Fruit fly (Drosophila melanogaster) whole organism, embryonic: Measurements from ENCODE around the gene CG5068.
A peak's percentile ranks its signal among the peaks of the same experiment; 100 is the strongest.

ENCODE experiments used
- Ada2b ChIP-seq: fragments of 200-800 bp; sonication (Bioruptor generic); IDR thresholded peaks from 2 replicates; pipeline ENCODE4 v1.3.6; 2022; ENCODE audit warnings: missing biosample characterization, missing genetic modification characterization
- BEAF-32 ChIP-seq: fragments of 200-800 bp; sonication (Bioruptor generic); optimal IDR thresholded peaks from 3 replicates; lab custom pipeline; 2017; ENCODE audit warnings: missing biosample characterization, missing genetic modification characterization, mild to moderate bottlenecking, moderate library complexity, missing genetic modification reagents
- BtbVII ChIP-seq: fragments of 200-800 bp; sonication (Bioruptor generic); optimal IDR thresholded peaks from 3 replicates; lab custom pipeline; 2017; ENCODE audit warnings: missing biosample characterization, mild to moderate bottlenecking, missing genetic modification characterization
- CG13287 ChIP-seq: fragments of 200-800 bp; sonication (Bioruptor generic); IDR thresholded peaks from 2 replicates; pipeline ENCODE4 v1.3.6; 2022; ENCODE audit warnings: missing biosample characterization, missing genetic modification characterization; ENCODE audit not compliant: partially characterized antibody
- CG14860 ChIP-seq: fragments of 200-800 bp; sonication (Bioruptor generic); IDR thresholded peaks from 3 replicates; pipeline ENCODE4 v1.3.6; 2022; ENCODE audit warnings: missing biosample characterization, missing genetic modification characterization; ENCODE audit not compliant: partially characterized antibody
- CG16779 ChIP-seq: fragments of 200-800 bp; sonication (Bioruptor generic); IDR thresholded peaks from 2 replicates; pipeline ENCODE4 v1.3.6; 2022; ENCODE audit warnings: missing biosample characterization, missing genetic modification characterization
- CG16813 ChIP-seq: fragments of 200-800 bp; sonication (Bioruptor generic); IDR thresholded peaks from 3 replicates; pipeline ENCODE4 v1.3.6; 2022; ENCODE audit warnings: missing biosample characterization, missing genetic modification characterization; ENCODE audit not compliant: partially characterized antibody
- CG17385 ChIP-seq: fragments of 200-800 bp; sonication (Bioruptor generic); optimal IDR thresholded peaks from 3 replicates; lab custom pipeline; 2018; ENCODE audit warnings: missing biosample characterization, mild to moderate bottlenecking, missing genetic modification characterization
- CG18476 ChIP-seq: fragments of 200-800 bp; sonication (Bioruptor generic); optimal IDR thresholded peaks from 2 replicates; lab custom pipeline; 2016; ENCODE audit warnings: missing biosample characterization, mild to moderate bottlenecking, missing genetic modification characterization
- CG18764 ChIP-seq: fragments of 200-800 bp; sonication (Bioruptor generic); optimal IDR thresholded peaks from 3 replicates; lab custom pipeline; 2016; ENCODE audit warnings: missing biosample characterization, missing genetic modification characterization
- CG2116 ChIP-seq: fragments of 200-800 bp; sonication (Bioruptor generic); optimal IDR thresholded peaks from 3 replicates; lab custom pipeline; 2018; ENCODE audit warnings: missing biosample characterization, mild to moderate bottlenecking, missing genetic modification characterization
- CG4617 ChIP-seq: fragments of 200-800 bp; sonication (Bioruptor generic); optimal IDR thresholded peaks from 3 replicates; lab custom pipeline; 2016; ENCODE audit warnings: missing biosample characterization, missing genetic modification characterization, borderline replicate concordance
- D19A ChIP-seq: fragments of 200-800 bp; optimal IDR thresholded peaks from 3 replicates; lab custom pipeline; 2019; ENCODE audit warnings: missing biosample characterization, mild to moderate bottlenecking, missing genetic modification characterization, moderate library complexity
- Dek ChIP-seq: fragments of 200-800 bp; sonication (Bioruptor generic); optimal IDR thresholded peaks from 3 replicates; lab custom pipeline; 2019; ENCODE audit warnings: missing biosample characterization, mild to moderate bottlenecking, missing genetic modification characterization, moderate library complexity
- Dll ChIP-seq: fragments of 200-800 bp; sonication (Bioruptor generic); IDR thresholded peaks from 4 replicates; pipeline ENCODE4 v1.3.6; 2022; ENCODE audit warnings: missing biosample characterization, missing genetic modification characterization; ENCODE audit not compliant: partially characterized antibody
- Ets65A ChIP-seq: fragments of 200-800 bp; sonication (Bioruptor generic); peaks from one replicate; lab custom pipeline; 2016; ENCODE audit warnings: missing biosample characterization, missing genetic modification characterization
- Kr ChIP-seq: fragments of 200-800 bp; sonication (Bioruptor generic); optimal IDR thresholded peaks from 2 replicates; lab custom pipeline; 2017; ENCODE audit warnings: missing biosample characterization, mild to moderate bottlenecking, missing genetic modification characterization
- Med ChIP-seq: fragments of 200-800 bp; sonication (Bioruptor generic); peaks from one replicate; lab custom pipeline; 2016; ENCODE audit warnings: missing biosample characterization, missing genetic modification characterization, mild to moderate bottlenecking, inconsistent platforms, moderate library complexity
- Side ChIP-seq: fragments of 200-800 bp; sonication (Bioruptor generic); optimal IDR thresholded peaks from 2 replicates; lab custom pipeline; 2016; ENCODE audit warnings: missing biosample characterization, missing genetic modification characterization
- Sry-δ ChIP-seq: fragments of 200-800 bp; sonication (Bioruptor generic); optimal IDR thresholded peaks from 2 replicates; lab custom pipeline; 2016; ENCODE audit warnings: missing biosample characterization, missing genetic modification characterization
- amos ChIP-seq: fragments of 200-800 bp; sonication (Bioruptor generic); IDR thresholded peaks from 2 replicates; pipeline ENCODE4 v1.3.6; 2022; ENCODE audit warnings: missing biosample characterization, missing genetic modification characterization; ENCODE audit not compliant: partially characterized antibody
- bbx ChIP-seq: fragments of 200-800 bp; sonication (Bioruptor generic); IDR thresholded peaks from 2 replicates; pipeline ENCODE4 v1.3.6; 2022; ENCODE audit warnings: missing biosample characterization, missing genetic modification characterization; ENCODE audit not compliant: partially characterized antibody
- btn ChIP-seq: fragments of 200-800 bp; sonication (Bioruptor generic); optimal IDR thresholded peaks from 2 replicates; lab custom pipeline; 2016; ENCODE audit warnings: missing biosample characterization, missing genetic modification characterization
- cad ChIP-seq: fragments of >200 bp; optimal IDR thresholded peaks from 2 replicates; lab custom pipeline; 2017; ENCODE audit warnings: missing biosample characterization, missing genetic modification characterization
- cas ChIP-seq: fragments of 200-800 bp; sonication (Bioruptor generic); IDR thresholded peaks from 2 replicates; pipeline ENCODE4 v1.3.6; 2022; ENCODE audit warnings: missing biosample characterization, missing genetic modification characterization
- crp ChIP-seq, 2 experiments: fragments of 200-800 bp; sonication (Bioruptor generic); optimal IDR thresholded peaks; 2 replicates in 1 of 2; 3 replicates in 1 of 2; lab custom pipeline; 2017; ENCODE audit warnings: missing biosample characterization in 2 of 2, missing genetic modification characterization in 2 of 2, mild to moderate bottlenecking in 1 of 2, moderate library complexity in 1 of 2
- emc ChIP-seq: fragments of 200-800 bp; sonication (Bioruptor generic); optimal IDR thresholded peaks from 2 replicates; lab custom pipeline; 2016; ENCODE audit warnings: missing biosample characterization, missing genetic modification characterization
- en ChIP-seq: fragments of 200-800 bp; sonication (Bioruptor generic); optimal IDR thresholded peaks from 2 replicates; lab custom pipeline; 2016; ENCODE audit warnings: missing biosample characterization, missing genetic modification characterization
- gsb-n ChIP-seq: fragments of 200-800 bp; sonication (Bioruptor generic); optimal IDR thresholded peaks from 3 replicates; lab custom pipeline; 2018; ENCODE audit warnings: missing biosample characterization, mild to moderate bottlenecking, missing genetic modification characterization
- jumu ChIP-seq: fragments of 200-800 bp; sonication (Bioruptor generic); optimal IDR thresholded peaks from 3 replicates; lab custom pipeline; 2016; ENCODE audit warnings: missing biosample characterization, missing genetic modification characterization
- knrl ChIP-seq: fragments of 200-800 bp; sonication (Bioruptor generic); IDR thresholded peaks from 3 replicates; pipeline ENCODE4 v1.3.6; 2022; ENCODE audit warnings: missing biosample characterization, missing genetic modification characterization; ENCODE audit not compliant: partially characterized antibody
- pan ChIP-seq, 4 experiments: fragments of >200 bp in 3 of 4; fragments of 200-800 bp in 1 of 4; sonication (Bioruptor generic) in 1 of 4; optimal IDR thresholded peaks in 3 of 4; IDR thresholded peaks in 1 of 4; 2 replicates each; pipeline versions ENCODE4 v1.3.6 to Lab custom; 2017 to 2022; ENCODE audit warnings: missing biosample characterization in 2 of 4, missing genetic modification characterization in 2 of 4, mixed read lengths in 1 of 4
- rib ChIP-seq: fragments of 200-800 bp; sonication (Bioruptor generic); IDR thresholded peaks from 2 replicates; pipeline ENCODE4 v1.3.6; 2022; ENCODE audit warnings: missing biosample characterization, missing genetic modification characterization
- sd ChIP-seq: fragments of 200-800 bp; sonication (Bioruptor generic); optimal IDR thresholded peaks from 3 replicates; lab custom pipeline; 2018; ENCODE audit warnings: missing biosample characterization, mild to moderate bottlenecking, missing genetic modification characterization, moderate library complexity
- sens ChIP-seq: fragments of 200-800 bp; sonication (Bioruptor generic); peaks from one replicate; lab custom pipeline; 2016; ENCODE audit warnings: missing biosample characterization, missing genetic modification characterization
- sna ChIP-seq: fragments of 200-800 bp; sonication (Bioruptor generic); IDR thresholded peaks from 2 replicates; pipeline ENCODE4 v1.3.6; 2022; ENCODE audit warnings: missing biosample characterization, missing genetic modification characterization; ENCODE audit not compliant: partially characterized antibody
- stwl ChIP-seq: fragments of 200-800 bp; sonication (Bioruptor generic); optimal IDR thresholded peaks from 3 replicates; lab custom pipeline; 2018; ENCODE audit warnings: missing biosample characterization, mild to moderate bottlenecking, missing genetic modification characterization, moderate library complexity
- tin ChIP-seq: fragments of 200-800 bp; sonication (Bioruptor generic); optimal IDR thresholded peaks from 3 replicates; lab custom pipeline; 2016; ENCODE audit warnings: missing biosample characterization, missing genetic modification characterization
- tna ChIP-seq: fragments of 200-800 bp; sonication (Bioruptor generic); IDR thresholded peaks from 2 replicates; pipeline ENCODE4 v1.3.6; 2022; ENCODE audit warnings: missing biosample characterization, missing genetic modification characterization; ENCODE audit not compliant: partially characterized antibody
- trem ChIP-seq: fragments of 200-800 bp; optimal IDR thresholded peaks from 3 replicates; lab custom pipeline; 2019; ENCODE audit warnings: missing biosample characterization, mild to moderate bottlenecking, missing genetic modification characterization, moderate library complexity
- unpg ChIP-seq: fragments of 200-800 bp; sonication (Bioruptor generic); optimal IDR thresholded peaks from 3 replicates; lab custom pipeline; 2018; ENCODE audit warnings: missing biosample characterization, mild to moderate bottlenecking, missing genetic modification characterization, moderate library complexity
- wek ChIP-seq: fragments of 200-800 bp; sonication (Bioruptor generic); optimal IDR thresholded peaks from 3 replicates; lab custom pipeline; 2018; ENCODE audit warnings: missing biosample characterization, mild to moderate bottlenecking, missing genetic modification characterization, moderate library complexity
- zen2 ChIP-seq: fragments of 200-800 bp; sonication (Bioruptor generic); IDR thresholded peaks from 3 replicates; pipeline ENCODE4 v1.3.6; 2022; ENCODE audit warnings: missing biosample characterization, missing genetic modification characterization; ENCODE audit not compliant: partially characterized antibody

CG5068 gene

DNA sequence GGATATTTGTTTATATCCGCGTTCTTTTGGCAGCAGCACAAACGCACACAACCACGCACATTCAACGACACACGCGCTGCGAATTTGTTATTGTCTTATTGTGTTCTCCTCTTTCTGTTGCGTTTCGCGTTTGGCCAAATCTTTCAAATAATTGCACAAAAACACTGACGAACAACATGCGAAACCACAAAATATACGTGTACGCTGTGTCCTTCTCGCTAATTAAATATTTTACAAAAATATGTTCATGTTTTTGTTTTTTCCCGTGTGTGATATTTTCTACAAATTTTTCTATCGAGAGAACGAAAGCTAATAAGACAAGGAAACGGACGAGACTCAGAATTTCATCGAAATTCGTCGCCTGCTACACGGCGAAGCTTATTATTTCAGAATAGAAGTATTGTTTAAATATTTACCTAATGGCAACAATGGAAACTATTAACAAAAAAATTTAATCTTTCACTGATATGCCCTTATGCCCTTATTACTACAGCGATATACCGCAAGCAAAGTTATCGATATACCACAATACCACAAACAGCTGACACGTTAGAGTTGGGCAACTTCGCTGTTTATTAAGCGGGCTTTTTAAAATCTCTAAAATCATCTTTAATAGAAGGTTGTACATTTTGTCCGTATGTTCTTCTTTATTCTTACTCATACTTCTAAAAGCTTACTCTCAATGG, 32.4 kb upstream of the CG5068 start, which contains the start of the genes CG43783 and orb2 (continued):
- TF ChIP-seq Sry-δ (GFP tag; lab: Kevin White, UChicago) (peak; percentile 71), knrl (peak; percentile 23; the same call in 2 of the 3 replicates), CG17385 (GFP tag; lab: Kevin White, UChicago) (no peak), rib (GFP tag; lab: Robert Waterston, UW) (no peak), CG16813 (peak; percentile 38; the same call in 1 of the 3 replicates), CG18764 (GFP tag; lab: Kevin White, UChicago) (no peak), Ada2b (GFP tag; lab: Robert Waterston, UW) (no peak), btn (GFP tag; lab: Kevin White, UChicago) (no peak), BtbVII (GFP tag; lab: Kevin White, UChicago) (no peak), en (no peak), CG4617 (peak; percentile 32), gsb-n (tag; lab: Kevin White, UChicago) (no peak), cas (no peak), D19A (no peak), Dll (GFP tag; lab: Robert Waterston, UW) (peak; percentile 62), Med (peak; percentile 32), crp (GFP tag; optimal IDR thresholded peaks at IDR 0.05; lab: Kevin White, UChicago) (peak; percentile 26 to 89), pan (optimal IDR thresholded peaks at IDR 0.05; lab: Kevin White, UChicago) (no peak), pan (GFP tag; optimal IDR thresholded peaks at IDR 0.05 in 1 of 2, IDR thresholded peaks at IDR 0.05 in 1 of 2) (no peak), Dek (tag; lab: Kevin White, UChicago) (no peak), tin (GFP tag; lab: Kevin White, UChicago) (no peak), trem (peak; percentile 40), wek (GFP tag; lab: Kevin White, UChicago) (peak; percentile 63), sens (GFP tag; lab: Kevin White, UChicago) (peak; percentile 62), stwl (tag; lab: Kevin White, UChicago) (peak; percentile 55), unpg (GFP tag; lab: Kevin White, UChicago) (no peak), CG14860 (GFP tag; lab: Robert Waterston, UW) (peak; percentile 56; the same call in 2 of the 3 replicates), BEAF-32 (GFP tag; lab: Kevin White, UChicago) (peak; percentile 63), CG18476 (GFP tag; lab: Kevin White, UChicago) (no peak), sna (GFP tag; lab: Robert Waterston, UW) (peak; percentile 71; the same call in 1 of the 2 replicates), CG16779 (GFP tag; lab: Robert Waterston, UW) (no peak), tna (GFP tag; lab: Robert Waterston, UW) (peak; percentile 55; the same call in 1 of the 2 replicates), Ets65A (GFP tag; lab: Kevin White, UChicago) (no peak), cad (GFP tag; lab: Kevin White, UChicago) (no peak), sd (tag; lab: Kevin White, UChicago) (peak; percentile 21), zen2 (GFP tag; lab: Robert Waterston, UW) (peak; percentile 55; the same call in 2 of the 3 replicates), bbx (peak; percentile 63; the same call in 1 of the 2 replicates), emc (GFP tag; lab: Kevin White, UChicago) (no peak), jumu (GFP tag; lab: Kevin White, UChicago) (no peak), Side (GFP tag; lab: Kevin White, UChicago) (no peak), CG13287 (GFP tag; lab: Robert Waterston, UW) (peak; percentile 69), amos (GFP tag; lab: Robert Waterston, UW) (peak; percentile 58; the same call in 1 of the 2 replicates), Kr (no peak), CG2116 (GFP tag; lab: Kevin White, UChicago) (peak; percentile 72)
